Fruit fly (Drosophila melanogaster) whole organism, embryonic: ENCODE measurements around the gene plum.

Experiments
- ATbp ChIP-seq: fragments of 200-800 bp; sonication (Bioruptor generic); optimal IDR thresholded peaks from 2 replicates; lab custom pipeline; 2017; ENCODE audit warnings: missing biosample characterization, mild to moderate bottlenecking, missing genetic modification characterization, missing genetic modification reagents
- Abd-B ChIP-seq: fragments of 200-800 bp; sonication (Bioruptor generic); optimal IDR thresholded peaks from 2 replicates; lab custom pipeline; 2018; ENCODE audit warnings: missing biosample characterization, mild to moderate bottlenecking, missing genetic modification characterization, moderate library complexity
- CG1024 ChIP-seq: fragments of 200-800 bp; sonication (Bioruptor generic); IDR thresholded peaks from 2 replicates; pipeline ENCODE4 v1.3.6; 2022; ENCODE audit warnings: missing biosample characterization, missing genetic modification characterization
- CG11456 ChIP-seq: fragments of 200-800 bp; sonication (Bioruptor generic); IDR thresholded peaks from 3 replicates; pipeline ENCODE4 v1.3.6; 2022; ENCODE audit warnings: missing biosample characterization, missing genetic modification characterization
- CG13624 ChIP-seq: fragments of 200-800 bp; sonication (Bioruptor generic); optimal IDR thresholded peaks from 2 replicates; lab custom pipeline; 2016; ENCODE audit warnings: missing biosample characterization, missing genetic modification characterization
- CG14050 ChIP-seq: fragments of 200-800 bp; sonication (Bioruptor generic); IDR thresholded peaks from 3 replicates; pipeline ENCODE4 v1.3.6; 2022; ENCODE audit warnings: missing biosample characterization, missing genetic modification characterization
- CG14860 ChIP-seq: fragments of 200-800 bp; sonication (Bioruptor generic); IDR thresholded peaks from 3 replicates; pipeline ENCODE4 v1.3.6; 2022; ENCODE audit warnings: missing biosample characterization, missing genetic modification characterization; ENCODE audit not compliant: partially characterized antibody
- CG15011 ChIP-seq: fragments of 200-800 bp; sonication (Bioruptor generic); optimal IDR thresholded peaks from 3 replicates; lab custom pipeline; 2018; ENCODE audit warnings: missing biosample characterization, mild to moderate bottlenecking, missing genetic modification characterization
- CG17328 ChIP-seq: fragments of 200-800 bp; sonication (Bioruptor generic); IDR thresholded peaks from 2 replicates; pipeline ENCODE4 v1.3.6; 2022; ENCODE audit warnings: missing biosample characterization, missing genetic modification characterization
- CG18011 ChIP-seq: fragments of 200-800 bp; sonication (Bioruptor generic); optimal IDR thresholded peaks from 2 replicates; lab custom pipeline; 2017; ENCODE audit warnings: missing biosample characterization, missing genetic modification characterization, mild to moderate bottlenecking, moderate library complexity, missing genotype
- CG34376 ChIP-seq: fragments of 200-800 bp; sonication (Bioruptor generic); optimal IDR thresholded peaks from 2 replicates; lab custom pipeline; 2018; ENCODE audit warnings: missing biosample characterization, mild to moderate bottlenecking, missing genetic modification characterization
- CG34422 ChIP-seq: fragments of 200-800 bp; sonication (Bioruptor generic); IDR thresholded peaks from 3 replicates; pipeline ENCODE4 v1.3.6; 2022; ENCODE audit warnings: missing biosample characterization, missing genetic modification characterization
- CG6813 ChIP-seq: fragments of 200-800 bp; sonication (Bioruptor generic); optimal IDR thresholded peaks from 2 replicates; lab custom pipeline; 2017; ENCODE audit warnings: missing biosample characterization, missing genetic modification characterization, mild to moderate bottlenecking, moderate library complexity, missing genetic modification reagents
- CG7271 ChIP-seq: fragments of 200-800 bp; sonication (Bioruptor generic); optimal IDR thresholded peaks from 2 replicates; lab custom pipeline; 2018; ENCODE audit warnings: missing biosample characterization, mild to moderate bottlenecking, missing genetic modification characterization, moderate library complexity
- CG8290 ChIP-seq, 3 experiments: fragments of 200-800 bp; sonication (Bioruptor generic); optimal IDR thresholded peaks; 2 replicates each; lab custom pipeline; 2016 to 2019; ENCODE audit warnings: missing biosample characterization in 3 of 3, missing genetic modification characterization in 3 of 3, mild to moderate bottlenecking in 2 of 3, moderate library complexity in 1 of 3
- CG8478 ChIP-seq: fragments of >200 bp; optimal IDR thresholded peaks from 2 replicates; lab custom pipeline; 2018
- Camta ChIP-seq: fragments of 200-800 bp; sonication (Bioruptor generic); optimal IDR thresholded peaks from 2 replicates; lab custom pipeline; 2016; ENCODE audit warnings: missing biosample characterization, missing genetic modification characterization
- D19B ChIP-seq: fragments of 200-800 bp; sonication (Bioruptor generic); optimal IDR thresholded peaks from 2 replicates; lab custom pipeline; 2017; ENCODE audit warnings: missing biosample characterization, mild to moderate bottlenecking, missing genetic modification characterization
- Drgx ChIP-seq: fragments of 200-800 bp; sonication (Bioruptor generic); IDR thresholded peaks from 2 replicates; pipeline ENCODE4 v1.3.6; 2022; ENCODE audit warnings: missing biosample characterization, missing genetic modification characterization
- Ets65A ChIP-seq: fragments of 200-800 bp; sonication (Bioruptor generic); peaks from one replicate; lab custom pipeline; 2016; ENCODE audit warnings: missing biosample characterization, missing genetic modification characterization
- Gsc ChIP-seq: fragments of 200-800 bp; sonication (Bioruptor generic); IDR thresholded peaks from 2 replicates; pipeline ENCODE4 v1.3.6; 2022; ENCODE audit warnings: missing biosample characterization, missing genetic modification characterization
- H15 ChIP-seq: fragments of 200-800 bp; sonication (Bioruptor generic); IDR thresholded peaks from 3 replicates; pipeline ENCODE4 v1.3.6; 2022; ENCODE audit warnings: missing biosample characterization, missing genetic modification characterization
- H2.0 ChIP-seq: fragments of 200-800 bp; sonication (Bioruptor generic); IDR thresholded peaks from 2 replicates; pipeline ENCODE4 v1.3.6; 2022; ENCODE audit warnings: missing biosample characterization, missing genetic modification characterization
- NFAT ChIP-seq: fragments of 200-800 bp; sonication (Bioruptor generic); IDR thresholded peaks from 2 replicates; pipeline ENCODE4 v1.3.6; 2022; ENCODE audit warnings: missing biosample characterization, missing genetic modification characterization
- Oaz ChIP-seq: fragments of 200-800 bp; sonication (Bioruptor generic); IDR thresholded peaks from 2 replicates; pipeline ENCODE4 v1.3.6; 2022; ENCODE audit warnings: missing biosample characterization, missing genetic modification characterization
- Scr ChIP-seq: fragments of 200-800 bp; sonication (Bioruptor generic); IDR thresholded peaks from 2 replicates; pipeline ENCODE4 v1.3.6; 2022; ENCODE audit warnings: missing biosample characterization, missing genetic modification characterization; ENCODE audit not compliant: partially characterized antibody
- Stat92E ChIP-seq, 3 experiments: fragments of >200 bp in 2 of 3; fragments of 200-800 bp in 1 of 3; sonication (Bioruptor generic) in 1 of 3; optimal IDR thresholded peaks; 2 replicates each; lab custom pipeline; 2017 to 2019; ENCODE audit warnings: missing biosample characterization in 3 of 3, missing genetic modification characterization in 3 of 3, mild to moderate bottlenecking in 1 of 3, moderate library complexity in 1 of 3
- ap ChIP-seq: fragments of 200-800 bp; sonication (Bioruptor generic); IDR thresholded peaks from 2 replicates; pipeline ENCODE4 v1.3.6; 2022; ENCODE audit warnings: missing biosample characterization, missing genetic modification characterization
- bowl ChIP-seq: fragments of 200-800 bp; sonication (Bioruptor generic); IDR thresholded peaks from 2 replicates; pipeline ENCODE4 v1.3.6; 2022; ENCODE audit warnings: missing biosample characterization, missing genetic modification characterization
- cad ChIP-seq: fragments of >200 bp; optimal IDR thresholded peaks from 2 replicates; lab custom pipeline; 2017; ENCODE audit warnings: missing biosample characterization, missing genetic modification characterization
- ci ChIP-seq: fragments of 200-800 bp; sonication (Bioruptor generic); IDR thresholded peaks from 3 replicates; pipeline ENCODE4 v1.3.6; 2022; ENCODE audit warnings: missing biosample characterization, missing genetic modification characterization
- danr ChIP-seq: fragments of 200-800 bp; sonication (Bioruptor generic); IDR thresholded peaks from 2 replicates; pipeline ENCODE4 v1.3.6; 2022; ENCODE audit warnings: missing biosample characterization, missing genetic modification characterization
- dpn ChIP-seq, 2 experiments: fragments of 200-800 bp; sonication (Bioruptor generic); optimal IDR thresholded peaks; 3 replicates each; lab custom pipeline; 2016; ENCODE audit warnings: missing biosample characterization in 2 of 2, missing genetic modification characterization in 2 of 2
- en ChIP-seq: fragments of 200-800 bp; sonication (Bioruptor generic); optimal IDR thresholded peaks from 2 replicates; lab custom pipeline; 2016; ENCODE audit warnings: missing biosample characterization, missing genetic modification characterization
- eve ChIP-seq, 2 experiments: fragments of >200 bp; optimal IDR thresholded peaks; 2 replicates each; lab custom pipeline; 2017; ENCODE audit warnings: missing biosample characterization in 2 of 2, missing genetic modification characterization in 2 of 2
- fd64A ChIP-seq: fragments of 200-800 bp; sonication (Bioruptor generic); optimal IDR thresholded peaks from 3 replicates; lab custom pipeline; 2018; ENCODE audit warnings: missing biosample characterization, mild to moderate bottlenecking, missing genetic modification characterization
- hkb ChIP-seq, 2 experiments: fragments of 200-800 bp in 1 of 2; fragments of >200 bp in 1 of 2; sonication (Bioruptor generic) in 1 of 2; IDR thresholded peaks in 1 of 2; optimal IDR thresholded peaks in 1 of 2; 2 replicates each; pipeline versions ENCODE4 v1.3.6 to Lab custom; 2017 to 2022; ENCODE audit warnings: missing biosample characterization in 1 of 2, missing genetic modification characterization in 1 of 2
- jing ChIP-seq: fragments of 200-800 bp; sonication (Bioruptor generic); optimal IDR thresholded peaks from 2 replicates; lab custom pipeline; 2018; ENCODE audit warnings: missing biosample characterization, mild to moderate bottlenecking, missing genetic modification characterization
- ken ChIP-seq: fragments of 200-800 bp; sonication (Bioruptor generic); IDR thresholded peaks from 3 replicates; pipeline ENCODE4 v1.3.6; 2022; ENCODE audit warnings: missing biosample characterization, missing genetic modification characterization
- lab ChIP-seq: fragments of 200-800 bp; sonication (Bioruptor generic); optimal IDR thresholded peaks from 3 replicates; lab custom pipeline; 2017; ENCODE audit warnings: missing biosample characterization, missing genetic modification characterization, mild to moderate bottlenecking, moderate library complexity, missing genetic modification reagents
- lbe ChIP-seq: fragments of 200-800 bp; sonication (Bioruptor generic); optimal IDR thresholded peaks from 2 replicates; lab custom pipeline; 2016; ENCODE audit warnings: missing biosample characterization, mild to moderate bottlenecking, missing genetic modification characterization
- lilli ChIP-seq: fragments of 200-800 bp; sonication (Bioruptor generic); optimal IDR thresholded peaks from 3 replicates; lab custom pipeline; 2016; ENCODE audit warnings: missing biosample characterization, missing genetic modification characterization
- nau ChIP-seq: fragments of 200-800 bp; sonication (Bioruptor generic); optimal IDR thresholded peaks from 3 replicates; lab custom pipeline; 2017; ENCODE audit warnings: missing biosample characterization, mild to moderate bottlenecking, missing genetic modification characterization, missing genetic modification reagents
- pum ChIP-seq: fragments of 200-800 bp; sonication (Bioruptor generic); optimal IDR thresholded peaks from 2 replicates; lab custom pipeline; 2016; ENCODE audit warnings: missing biosample characterization, missing genetic modification characterization
- rib ChIP-seq: fragments of 200-800 bp; sonication (Bioruptor generic); IDR thresholded peaks from 2 replicates; pipeline ENCODE4 v1.3.6; 2022; ENCODE audit warnings: missing biosample characterization, missing genetic modification characterization
- run ChIP-seq: fragments of 200-800 bp; sonication (Bioruptor generic); optimal IDR thresholded peaks from 3 replicates; lab custom pipeline; 2018; ENCODE audit warnings: missing biosample characterization, mild to moderate bottlenecking, missing genetic modification characterization
- sr ChIP-seq: fragments of 200-800 bp; sonication (Bioruptor generic); IDR thresholded peaks from 3 replicates; pipeline ENCODE4 v1.3.6; 2022; ENCODE audit warnings: missing biosample characterization, missing genetic modification characterization
- unc-4 ChIP-seq: fragments of 200-800 bp; sonication (Bioruptor generic); IDR thresholded peaks from 2 replicates; pipeline ENCODE4 v1.3.6; 2022; ENCODE audit warnings: missing biosample characterization, missing genetic modification characterization; ENCODE audit not compliant: partially characterized antibody
- usp ChIP-seq: fragments of >200 bp; optimal IDR thresholded peaks from 2 replicates; lab custom pipeline; 2017; ENCODE audit warnings: missing biosample characterization, missing genetic modification characterization
- z ChIP-seq: fragments of 200-800 bp; sonication (Bioruptor generic); IDR thresholded peaks from 3 replicates; pipeline ENCODE4 v1.3.6; 2022; ENCODE audit warnings: missing biosample characterization, missing genetic modification characterization

Gene plum

dm6 chr3R:26536110-26536746, 1.2 kb upstream of the plum start, which contains the start of gene scrib (continued):
- TF ChIP-seq ap (GFP tag; lab: Robert Waterston, UW) (no peak), CG8478 (lab: Kevin White, UChicago) (no peak), usp (GFP tag; lab: Kevin White, UChicago) (no peak), CG8290 (GFP tag; optimal IDR thresholded peaks at IDR 0.05; lab: Kevin White, UChicago) (peak; percentile 26), CG8290 (tag; optimal IDR thresholded peaks at IDR 0.05; lab: Kevin White, UChicago) (peak in 1 of 2 experiments; percentile 67), CG11456 (0 out of 3 replicates have a peak, but pooled peaks have one; percentile 18), CG17328 (GFP tag; lab: Robert Waterston, UW) (peak; percentile 30; the same call in 1 of the 2 replicates), Oaz (GFP tag; lab: Robert Waterston, UW) (0 out of 2 replicates have a peak, but pooled peaks have one; percentile 8), ATbp (GFP tag; lab: Kevin White, UChicago) (no peak), D19B (GFP tag; lab: Kevin White, UChicago) (no peak), dpn (GFP tag; optimal IDR thresholded peaks at IDR 0.05; lab: Kevin White, UChicago) (no peak), lab (peak; percentile 14), en (GFP tag; lab: Kevin White, UChicago) (no peak), CG7271 (tag; lab: Kevin White, UChicago) (no peak), lilli (no peak), fd64A (GFP tag; lab: Kevin White, UChicago) (no peak), danr (no peak), hkb (optimal IDR thresholded peaks at IDR 0.05; lab: Kevin White, UChicago) (no peak), hkb (GFP tag; IDR thresholded peaks at IDR 0.05; lab: Robert Waterston, UW) (peak; percentile 47), jing (GFP tag; lab: Kevin White, UChicago) (no peak), lbe (no peak), ken (no peak), CG13624 (GFP tag; lab: Kevin White, UChicago) (peak; percentile 69), Scr (GFP tag; lab: Robert Waterston, UW) (peak; percentile 49; the same call in 1 of the 2 replicates), unc-4 (GFP tag; lab: Robert Waterston, UW) (peak; percentile 42; the same call in 1 of the 2 replicates), CG15011 (GFP tag; lab: Kevin White, UChicago) (no peak), bowl (GFP tag; lab: Robert Waterston, UW) (no peak), cad (no peak), H2.0 (GFP tag; lab: Robert Waterston, UW) (no peak), sr (no peak; the same call in 1 of the 3 replicates), ci (peak; percentile 69; the same call in 1 of the 3 replicates), rib (GFP tag; lab: Robert Waterston, UW) (peak; percentile 25; the same call in 1 of the 2 replicates), CG6813 (GFP tag; lab: Kevin White, UChicago) (no peak), run (tag; lab: Kevin White, UChicago) (no peak), eve (GFP tag; optimal IDR thresholded peaks at IDR 0.05; lab: Kevin White, UChicago) (no peak), CG14860 (GFP tag; lab: Robert Waterston, UW) (no peak), Drgx (GFP tag; lab: Robert Waterston, UW) (no peak), pum (GFP tag; lab: Kevin White, UChicago) (no peak), NFAT (GFP tag; lab: Robert Waterston, UW) (no peak), Camta (no peak), Gsc (GFP tag; lab: Robert Waterston, UW) (no peak), CG34376 (peak; percentile 21), H15 (no peak), CG18011 (GFP tag; lab: Kevin White, UChicago) (no peak), CG34422 (GFP tag; lab: Robert Waterston, UW) (peak; percentile 60; the same call in 2 of the 3 replicates), nau (no peak), z (GFP tag; lab: Robert Waterston, UW) (no peak), CG1024 (no peak), Abd-B (GFP tag; lab: Kevin White, UChicago) (no peak), Ets65A (GFP tag; lab: Kevin White, UChicago) (peak; percentile 90), Stat92E (GFP tag; optimal IDR thresholded peaks at IDR 0.05; lab: Kevin White, UChicago) (peak in 1 of 3 experiments; percentile 90), CG14050 (GFP tag; lab: Robert Waterston, UW) (no peak)
